Worm (Caenorhabditis elegans) whole organism, L4 larva: ENCODE measurements around the gene fbxb-102.

Source experiments
- F10B5.3 ChIP-seq: sonication (generic microtip); optimal IDR thresholded peaks from 2 replicates; lab custom pipeline; 2016; ENCODE audit warnings: mild to moderate bottlenecking, missing genetic modification characterization, missing compliant biosample characterization
- F26F4.8 ChIP-seq: fragments of 200-800 bp; sonication (Bioruptor generic); conservative IDR thresholded peaks from 2 replicates; pipeline ENCODE4 v1.3.6; 2022; ENCODE audit warnings: missing genetic modification characterization, missing compliant biosample characterization
- F37D6.2 ChIP-seq: sonication (generic microtip); optimal IDR thresholded peaks from 2 replicates; lab custom pipeline; 2016; ENCODE audit warnings: mild to moderate bottlenecking, missing genetic modification characterization, missing compliant biosample characterization
- T20F7.1 ChIP-seq: fragments of 200-800 bp; sonication (Bioruptor generic); optimal IDR thresholded peaks from 2 replicates; lab custom pipeline; 2018; ENCODE audit warnings: mild to moderate bottlenecking, missing genetic modification characterization, missing compliant biosample characterization
- T26A8.4 ChIP-seq: fragments of 200-800 bp; sonication (Bioruptor generic); IDR thresholded peaks from 2 replicates; pipeline ENCODE4 v1.3.6; 2022; ENCODE audit warnings: missing genetic modification characterization, missing compliant biosample characterization
- Y48G9A.11 ChIP-seq: fragments of 200-800 bp; sonication (Bioruptor generic); IDR thresholded peaks from 2 replicates; pipeline ENCODE4 v1.3.6; 2022; ENCODE audit warnings: missing genetic modification reagents, missing genetic modification characterization, missing compliant biosample characterization
- Y75B8A.6 ChIP-seq: fragments of 200-800 bp; sonication (Bioruptor generic); IDR thresholded peaks from 2 replicates; pipeline ENCODE4 v1.3.6; 2022; ENCODE audit warnings: missing genetic modification reagents, missing genetic modification characterization, missing compliant biosample characterization
- ZK337.2 ChIP-seq: fragments of 200-800 bp; sonication (Bioruptor generic); IDR thresholded peaks from 2 replicates; pipeline ENCODE4 v1.3.6; 2022; ENCODE audit warnings: missing genetic modification reagents, missing genetic modification characterization, missing compliant biosample characterization
- ZK546.5 ChIP-seq, 2 experiments: sonication (generic microtip); optimal IDR thresholded peaks; 2 replicates each; lab custom pipeline; 2017; ENCODE audit warnings: missing biosample characterization in 2 of 2, missing genetic modification characterization in 2 of 2
- attf-4 ChIP-seq: sonication (generic microtip); optimal IDR thresholded peaks from 3 replicates; lab custom pipeline; 2017; ENCODE audit warnings: missing biosample characterization, missing genetic modification characterization
- ceh-28 ChIP-seq: fragments of 150-350 bp; optimal IDR thresholded peaks from 2 replicates; lab custom pipeline; 2014; ENCODE audit warnings: missing biosample characterization, missing genetic modification reagents, missing genetic modification characterization
- ceh-32 ChIP-seq: sonication (generic microtip); optimal IDR thresholded peaks from 2 replicates; lab custom pipeline; 2016; ENCODE audit warnings: mild to moderate bottlenecking, missing genetic modification characterization, missing compliant biosample characterization; ENCODE audit not compliant: poor library complexity
- ceh-44 ChIP-seq: fragments of 200-800 bp; sonication (Bioruptor generic); IDR thresholded peaks from 2 replicates; pipeline ENCODE4 v1.3.6; 2022; ENCODE audit warnings: missing genetic modification reagents, missing genetic modification characterization, missing compliant biosample characterization
- ceh-62 ChIP-seq: sonication (generic microtip); optimal IDR thresholded peaks from 2 replicates; lab custom pipeline; 2017; ENCODE audit warnings: missing biosample characterization, missing genetic modification characterization
- ces-1 ChIP-seq: fragments of 150-350 bp; sonication (generic microtip); optimal IDR thresholded peaks from 4 replicates; lab custom pipeline; 2014; ENCODE audit warnings: missing biosample characterization, missing genetic modification reagents, missing genetic modification characterization
- ctbp-1 ChIP-seq: fragments of 200-800 bp; sonication (Bioruptor generic); IDR thresholded peaks from 2 replicates; pipeline ENCODE4 v1.3.6; 2022; ENCODE audit warnings: missing genetic modification reagents, missing genetic modification characterization, missing compliant biosample characterization
- daf-12 ChIP-seq: fragments of 150-350 bp; optimal IDR thresholded peaks from 2 replicates; lab custom pipeline; 2014; ENCODE audit warnings: missing biosample characterization, missing genetic modification reagents, missing genetic modification characterization
- daf-19 ChIP-seq: fragments of 200-800 bp; sonication (Bioruptor generic); conservative IDR thresholded peaks from 2 replicates; pipeline ENCODE4 v1.3.6; 2022; ENCODE audit warnings: missing genetic modification characterization, missing compliant biosample characterization
- dmd-6 ChIP-seq: fragments of 200-800 bp; sonication (Bioruptor generic); IDR thresholded peaks from 2 replicates; pipeline ENCODE4 v1.3.6; 2022; ENCODE audit warnings: missing genetic modification reagents, missing genetic modification characterization, missing compliant biosample characterization
- duxl-1 ChIP-seq: sonication (generic microtip); optimal IDR thresholded peaks from 2 replicates; lab custom pipeline; 2016; ENCODE audit warnings: mild to moderate bottlenecking, missing genetic modification characterization, moderate library complexity, missing compliant biosample characterization; ENCODE audit not compliant: poor library complexity
- dve-1 ChIP-seq: sonication (generic microtip); optimal IDR thresholded peaks from 2 replicates; lab custom pipeline; 2017; ENCODE audit warnings: antibody characterized with exemption, mild to moderate bottlenecking, missing genetic modification characterization, missing compliant biosample characterization; ENCODE audit not compliant: insufficient read depth
- egl-27 ChIP-seq: sonication (generic microtip); optimal IDR thresholded peaks from 3 replicates; lab custom pipeline; 2017; ENCODE audit warnings: missing biosample characterization, missing genetic modification reagents, missing genetic modification characterization
- fkh-10 ChIP-seq: fragments of 150-350 bp; optimal IDR thresholded peaks from 2 replicates; lab custom pipeline; 2014; ENCODE audit warnings: missing biosample characterization, missing genetic modification reagents, missing genetic modification characterization
- fos-1 ChIP-seq: fragments of 150-350 bp; optimal IDR thresholded peaks from 2 replicates; lab custom pipeline; 2014; ENCODE audit warnings: missing biosample characterization, missing genetic modification characterization
- hlh-30 ChIP-seq: sonication (generic microtip); optimal IDR thresholded peaks from 2 replicates; lab custom pipeline; 2017; ENCODE audit warnings: antibody characterized with exemption, mild to moderate bottlenecking, missing genetic modification characterization, missing compliant biosample characterization; ENCODE audit not compliant: insufficient read depth
- hmg-1.1 ChIP-seq: fragments of 200-800 bp; sonication (Bioruptor generic); IDR thresholded peaks from 2 replicates; pipeline ENCODE4 v1.3.6; 2022; ENCODE audit warnings: missing genetic modification reagents, missing genetic modification characterization, missing compliant biosample characterization
- lin-1 ChIP-seq: fragments of 200-800 bp; sonication (Bioruptor generic); IDR thresholded peaks from 2 replicates; pipeline ENCODE4 v1.3.6; 2022; ENCODE audit warnings: missing genetic modification reagents, missing genetic modification characterization, missing compliant biosample characterization
- lin-15B ChIP-seq: fragments of 150-350 bp; sonication (generic microtip); optimal IDR thresholded peaks from 3 replicates; lab custom pipeline; 2014; ENCODE audit warnings: missing biosample characterization, missing genetic modification characterization
- lir-3 ChIP-seq: sonication (generic microtip); optimal IDR thresholded peaks from 2 replicates; lab custom pipeline; 2016; ENCODE audit warnings: mild to moderate bottlenecking, missing genetic modification characterization, missing compliant biosample characterization
- mdt-29 ChIP-seq: fragments of 200-800 bp; sonication (Bioruptor generic); IDR thresholded peaks from 2 replicates; pipeline ENCODE4 v1.3.6; 2022; ENCODE audit warnings: missing genetic modification reagents, missing genetic modification characterization, missing compliant biosample characterization
- mep-1 ChIP-seq: fragments of 150-350 bp; sonication (generic microtip); optimal IDR thresholded peaks from 3 replicates; lab custom pipeline; 2014; ENCODE audit warnings: missing biosample characterization, missing genetic modification characterization
- nhr-10 ChIP-seq: fragments of 150-350 bp; optimal IDR thresholded peaks from 2 replicates; lab custom pipeline; 2014; ENCODE audit warnings: missing biosample characterization, missing genetic modification characterization
- nhr-25 ChIP-seq: sonication (generic microtip); optimal IDR thresholded peaks from 2 replicates; lab custom pipeline; 2017; ENCODE audit warnings: missing genetic modification characterization, mild to moderate bottlenecking, missing compliant biosample characterization, antibody characterized with exemption, moderate library complexity, borderline replicate concordance; ENCODE audit not compliant: insufficient read depth
- nhr-48 ChIP-seq: sonication (generic microtip); optimal IDR thresholded peaks from 2 replicates; lab custom pipeline; 2016; ENCODE audit warnings: mild to moderate bottlenecking, missing genetic modification characterization, missing compliant biosample characterization
- nhr-76 ChIP-seq: fragments of 150-350 bp; optimal IDR thresholded peaks from 2 replicates; lab custom pipeline; 2014; ENCODE audit warnings: missing biosample characterization, missing genetic modification characterization
- php-3 ChIP-seq: fragments of 200-800 bp; sonication (Bioruptor generic); IDR thresholded peaks from 2 replicates; pipeline ENCODE4 v1.3.6; 2022; ENCODE audit warnings: missing genetic modification reagents, missing genetic modification characterization, missing compliant biosample characterization
- pqm-1 ChIP-seq: sonication (generic microtip); optimal IDR thresholded peaks from 2 replicates; lab custom pipeline; 2017; ENCODE audit warnings: missing biosample characterization, missing genetic modification characterization
- rbr-2 ChIP-seq: sonication (generic microtip); optimal IDR thresholded peaks from 2 replicates; lab custom pipeline; 2016; ENCODE audit warnings: missing genotype, missing genetic modification characterization, missing compliant biosample characterization
- saeg-2 ChIP-seq: fragments of 200-800 bp; sonication (Bioruptor generic); IDR thresholded peaks from 2 replicates; pipeline ENCODE4 v1.3.6; 2022; ENCODE audit warnings: missing genetic modification reagents, missing genetic modification characterization, missing compliant biosample characterization
- set-16 ChIP-seq: fragments of 200-800 bp; sonication (Bioruptor generic); IDR thresholded peaks from 2 replicates; pipeline ENCODE4 v1.3.6; 2022; ENCODE audit warnings: missing genetic modification reagents, missing genetic modification characterization, missing compliant biosample characterization
- skn-1 ChIP-seq: fragments of 150-350 bp; optimal IDR thresholded peaks from 2 replicates; lab custom pipeline; 2014; ENCODE audit warnings: missing biosample characterization, missing genetic modification characterization
- snpc-1.2 ChIP-seq: fragments of 200-800 bp; sonication (Bioruptor generic); IDR thresholded peaks from 2 replicates; pipeline ENCODE4 v1.3.6; 2022; ENCODE audit warnings: missing genetic modification reagents, missing genetic modification characterization, missing compliant biosample characterization
- snpc-4 ChIP-seq: fragments of 150-350 bp; optimal IDR thresholded peaks from 2 replicates; lab custom pipeline; 2014; ENCODE audit warnings: missing biosample characterization, missing genetic modification characterization
- spr-1 ChIP-seq: sonication (generic microtip); optimal IDR thresholded peaks from 2 replicates; lab custom pipeline; 2016; ENCODE audit warnings: mild to moderate bottlenecking, missing genetic modification characterization, missing compliant biosample characterization
- unc-62 ChIP-seq, 3 experiments: fragments of 150-350 bp in 1 of 3; sonication (generic microtip); optimal IDR thresholded peaks in 2 of 3; peaks in 1 of 3; 1 replicate in 1 of 3; 2 replicates in 2 of 3; lab custom pipeline; 2014 to 2017; ENCODE audit warnings: missing biosample characterization in 3 of 3, missing genetic modification characterization in 3 of 3, missing genetic modification reagents in 3 of 3, missing genotype in 1 of 3
- vab-7 ChIP-seq: fragments of 200-800 bp; sonication (Bioruptor generic); IDR thresholded peaks from 2 replicates; pipeline ENCODE4 v1.3.6; 2022; ENCODE audit warnings: missing genetic modification reagents, missing genetic modification characterization, missing compliant biosample characterization
- zag-1 ChIP-seq: fragments of 150-350 bp; optimal IDR thresholded peaks from 2 replicates; lab custom pipeline; 2014; ENCODE audit warnings: missing biosample characterization, missing genetic modification characterization
- zfp-2 ChIP-seq: sonication (generic microtip); optimal IDR thresholded peaks from 2 replicates; lab custom pipeline; 2016; ENCODE audit warnings: mild to moderate bottlenecking, missing genetic modification characterization, missing compliant biosample characterization
- zip-11 ChIP-seq: fragments of 200-800 bp; sonication (Bioruptor generic); IDR thresholded peaks from 2 replicates; pipeline ENCODE4 v1.3.6; 2022; ENCODE audit warnings: missing genetic modification characterization, missing compliant biosample characterization
- ztf-11 ChIP-seq: fragments of 150-350 bp; optimal IDR thresholded peaks from 2 replicates; lab custom pipeline; 2014; ENCODE audit warnings: missing biosample characterization, missing genetic modification characterization

The fbxb-102 gene

ce11 chrII:12494556-12495131 is 11.9 kb downstream of the fbxb-102 start, which contains the start of gene col-85:
TSS of gene col-85 (minus strand) at chrII:12495095.
- TF ChIP-seq Y48G9A.11 (GFP tag; lab: Robert Waterston, UW) (peak; percentile 87), fos-1 (tag; lab: Kevin White, UChicago) (no peak), lin-15B (tag; lab: Kevin White, UChicago) (no peak), ZK546.5 (tag; optimal IDR thresholded peaks at IDR 0.05; lab: Kevin White, UChicago) (no peak), dve-1 (no peak), unc-62 (GFP tag; optimal IDR thresholded peaks at IDR 0.05 in 1 of 2; lab: Kevin White, UChicago) (peak in 1 of 2 experiments; percentile 79), unc-62 (tag; optimal IDR thresholded peaks at IDR 0.05; lab: Kevin White, UChicago) (no peak), attf-4 (tag; lab: Kevin White, UChicago) (no peak), F26F4.8 (GFP tag; lab: Robert Waterston, UW) (peak; percentile 92), snpc-1.2 (GFP tag; lab: Robert Waterston, UW) (peak; percentile 88), saeg-2 (peak; percentile 57; the same call in 1 of the 2 replicates), ctbp-1 (peak; percentile 91), mep-1 (no peak), daf-19 (GFP tag; lab: Robert Waterston, UW) (no peak), egl-27 (tag; lab: Kevin White, UChicago) (no peak), duxl-1 (peak; percentile 82), hmg-1.1 (GFP tag; lab: Robert Waterston, UW) (peak; percentile 98), Y75B8A.6 (GFP tag; lab: Robert Waterston, UW) (peak; percentile 73; the same call in 1 of the 2 replicates), vab-7 (GFP tag; lab: Robert Waterston, UW) (peak; percentile 96), ztf-11 (tag; lab: Kevin White, UChicago) (no peak), ZK337.2 (GFP tag; lab: Robert Waterston, UW) (peak; percentile 93), zfp-2 (tag; lab: Kevin White, UChicago) (peak; percentile 48), ceh-62 (tag; lab: Kevin White, UChicago) (no peak), nhr-10 (no peak), skn-1 (tag; lab: Kevin White, UChicago) (no peak), ceh-44 (GFP tag; lab: Robert Waterston, UW) (peak; percentile 92), mdt-29 (GFP tag; lab: Robert Waterston, UW) (peak; percentile 79), set-16 (GFP tag; lab: Robert Waterston, UW) (no peak), nhr-25 (no peak), T20F7.1 (GFP tag; lab: Kevin White, UChicago) (no peak), lin-1 (peak; percentile 89), spr-1 (tag; lab: Kevin White, UChicago) (peak; percentile 79), ces-1 (GFP tag; lab: Kevin White, UChicago) (no peak), daf-12 (tag; lab: Kevin White, UChicago) (no peak), rbr-2 (tag; lab: Kevin White, UChicago) (peak; percentile 87), pqm-1 (tag; lab: Kevin White, UChicago) (no peak), lir-3 (tag; lab: Kevin White, UChicago) (peak; percentile 62), F10B5.3 (tag; lab: Kevin White, UChicago) (no peak), php-3 (peak; percentile 84), snpc-4 (peak; percentile 71), T26A8.4 (GFP tag; lab: Robert Waterston, UW) (peak; percentile 92), F37D6.2 (tag; lab: Kevin White, UChicago) (peak; percentile 53), fkh-10 (peak; percentile 30), zag-1 (no peak), ceh-28 (no peak), nhr-76 (tag; lab: Kevin White, UChicago) (no peak), dmd-6 (GFP tag; lab: Robert Waterston, UW) (peak; percentile 79), ceh-32 (tag; lab: Kevin White, UChicago) (peak; percentile 2), nhr-48 (tag; lab: Kevin White, UChicago) (peak; percentile 67), zip-11 (GFP tag; lab: Robert Waterston, UW) (0 out of 2 replicates have a peak, but pooled peaks have one; percentile 53), hlh-30 (tag; lab: Kevin White, UChicago) (peak; percentile 65)
